Fruit fly (Drosophila melanogaster): ENCODE data around the gene disco-r.

DNA sequence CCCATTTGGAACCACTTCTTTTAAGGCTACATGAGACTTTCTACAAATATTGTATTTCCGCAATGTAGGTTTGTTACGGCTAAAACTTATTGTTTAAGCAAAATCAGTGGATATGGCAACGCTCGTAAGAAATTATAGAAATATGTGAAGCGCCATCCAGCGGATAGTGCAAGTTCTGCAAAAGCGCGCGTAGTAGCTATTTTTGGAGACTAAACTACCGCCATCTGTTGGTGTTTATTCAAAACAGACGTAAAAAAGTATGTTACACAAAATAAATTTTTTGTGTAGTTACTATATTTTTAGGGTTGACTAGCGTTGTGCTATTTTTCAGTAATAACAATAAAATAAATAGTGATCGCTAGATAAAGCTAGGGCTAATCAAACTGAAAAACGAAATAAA lies 43.1 kb downstream of the disco-r start:
- peak; percentile 60 for TF ChIP-seq mam (GFP tag; optimal IDR thresholded peaks at IDR 0.05)
- TF ChIP-seq CG32772 (GFP tag; IDR thresholded peaks at IDR 0.05) = peak; percentile 52; the same call in 1 of the 2 replicates
- peak; percentile 40; the same call in 1 of the 2 replicates for TF ChIP-seq bbx (GFP tag; IDR thresholded peaks at IDR 0.05; ENCODE audit: partially characterized antibody)
- TF ChIP-seq CG12299 (tag; optimal IDR thresholded peaks at IDR 0.05) = no peak
- TF ChIP-seq phol (tag; optimal IDR thresholded peaks at IDR 0.05) = no peak

Measured in whole organism, embryonic.